Worm (Caenorhabditis elegans): ENCODE data around the gene C49C3.4.

ce11 chrIV:17371469-17371868 lies 50.9 kb downstream of the C49C3.4 start, which contains the start of gene C30H6.5:
- TF ChIP-seq unc-62 (GFP tag; optimal IDR thresholded peaks at IDR 0.05): no peak
- TF ChIP-seq alr-1 (tag; optimal IDR thresholded peaks at IDR 0.05): no peak
- TF ChIP-seq ZK546.5 (tag; optimal IDR thresholded peaks at IDR 0.05): no peak
